Worm (Caenorhabditis elegans): Measurements from ENCODE around the gene spd-3.

- TF ChIP-seq nhr-129 (tag; optimal IDR thresholded peaks at IDR 0.05): peak; percentile 74
- peak; percentile 66 for TF ChIP-seq mab-5 (tag; optimal IDR thresholded peaks at IDR 0.05)
- no peak for TF ChIP-seq ztf-11 (tag; optimal IDR thresholded peaks at IDR 0.05)
- no peak for TF ChIP-seq zag-1 (tag; optimal IDR thresholded peaks at IDR 0.05)
- TF ChIP-seq lin-39 (tag; optimal IDR thresholded peaks at IDR 0.05): no peak
- TF ChIP-seq nhr-11 (tag; optimal IDR thresholded peaks at IDR 0.05): no peak
- TF ChIP-seq nhr-23 (tag; optimal IDR thresholded peaks at IDR 0.05): no peak
These were observed 11.3 kb upstream of the spd-3 start for ce11 chrIV:6751213-6751612.

Measured in whole organism, L2 larva.